Worm (Caenorhabditis elegans): Measurements from ENCODE around the gene nhr-114.

The nhr-114 gene

DNA sequence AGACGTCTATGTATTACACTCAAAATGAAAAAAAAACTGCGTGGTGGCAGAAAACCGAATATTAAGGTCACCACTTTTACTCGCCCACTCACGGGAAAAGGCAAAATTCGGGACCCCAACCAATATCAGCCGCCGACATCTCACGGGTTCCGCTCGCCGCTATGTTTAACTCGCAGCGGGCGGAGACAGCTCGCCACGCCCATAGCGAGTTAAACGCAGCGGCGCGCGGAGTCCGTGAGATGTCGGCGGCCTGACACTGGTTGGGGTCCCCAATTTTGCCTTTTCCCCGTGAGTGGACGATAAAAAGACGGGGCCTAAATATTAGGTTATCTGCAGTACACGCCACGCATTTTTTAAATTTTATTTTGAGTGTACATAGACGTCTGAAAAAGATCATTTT, 4.5 kb upstream of the nhr-114 start:
- TF ChIP-seq ceh-36 (tag; optimal IDR thresholded peaks at IDR 0.05), result no peak
- no peak for TF ChIP-seq scrt-1 (GFP tag; IDR thresholded peaks at IDR 0.05)
- no peak for TF ChIP-seq hmbx-1 (tag; optimal IDR thresholded peaks at IDR 0.05)
- TF ChIP-seq ama-1 (optimal IDR thresholded peaks at IDR 0.05), result no peak
- no peak for TF ChIP-seq B0310.2 (tag; optimal IDR thresholded peaks at IDR 0.05)
- no peak for TF ChIP-seq ets-7 (tag; optimal IDR thresholded peaks at IDR 0.05)
- TF ChIP-seq sea-1 (GFP tag; conservative IDR thresholded peaks at IDR 0.05), result no peak
- TF ChIP-seq tbx-37 (GFP tag; conservative IDR thresholded peaks at IDR 0.05), result no peak
- TF ChIP-seq flt-1 (GFP tag; IDR thresholded peaks at IDR 0.05), result no peak

DNA sequence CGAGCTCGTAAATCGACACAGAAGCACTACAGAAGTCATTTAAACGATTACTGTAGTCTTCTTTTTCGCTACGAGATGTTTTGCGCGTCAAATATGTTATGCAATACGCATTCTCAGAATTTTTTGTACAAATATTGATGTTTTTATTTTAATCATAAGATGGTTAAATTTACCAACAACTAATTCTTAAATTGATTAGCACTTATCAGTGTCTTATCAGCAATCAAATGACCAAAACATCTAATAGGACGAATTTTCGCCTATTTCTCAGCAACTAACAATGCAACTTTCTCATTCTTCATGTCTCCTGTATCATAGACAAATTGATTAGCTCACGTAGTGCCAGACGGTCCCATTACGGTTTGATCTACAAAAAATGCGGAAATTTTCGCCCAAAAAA, 1.1 kb upstream of the nhr-114 start:
- TF ChIP-seq ceh-36 (tag; optimal IDR thresholded peaks at IDR 0.05), result no peak
- TF ChIP-seq aly-1 (tag; optimal IDR thresholded peaks at IDR 0.05), result no peak
- no peak for TF ChIP-seq pes-1 (GFP tag; IDR thresholded peaks at IDR 0.05)
- no peak for TF ChIP-seq hnd-1 (tag; optimal IDR thresholded peaks at IDR 0.05)
- TF ChIP-seq hmbx-1 (tag; optimal IDR thresholded peaks at IDR 0.05), result no peak
- TF ChIP-seq sea-1 (GFP tag; conservative IDR thresholded peaks at IDR 0.05), result no peak
- no peak for TF ChIP-seq F13C5.2 (tag; optimal IDR thresholded peaks at IDR 0.05)
- TF ChIP-seq tbx-11 (GFP tag; IDR thresholded peaks at IDR 0.05), result no peak
- TF ChIP-seq scrt-1 (GFP tag; IDR thresholded peaks at IDR 0.05), result no peak
- TF ChIP-seq flt-1 (GFP tag; IDR thresholded peaks at IDR 0.05), result no peak
- no peak for TF ChIP-seq ceh-13 (GFP tag; optimal IDR thresholded peaks at IDR 0.05)
- TF ChIP-seq ama-1 (optimal IDR thresholded peaks at IDR 0.05), result no peak
- TF ChIP-seq tbx-37 (GFP tag; conservative IDR thresholded peaks at IDR 0.05), result no peak
- no peak for TF ChIP-seq tra-4 (tag; optimal IDR thresholded peaks at IDR 0.05)
- TF ChIP-seq B0310.2 (tag; optimal IDR thresholded peaks at IDR 0.05), result no peak
- no peak for TF ChIP-seq ets-7 (tag; optimal IDR thresholded peaks at IDR 0.05)
- TF ChIP-seq hmg-4 (GFP tag; optimal IDR thresholded peaks at IDR 0.05), result no peak

DNA sequence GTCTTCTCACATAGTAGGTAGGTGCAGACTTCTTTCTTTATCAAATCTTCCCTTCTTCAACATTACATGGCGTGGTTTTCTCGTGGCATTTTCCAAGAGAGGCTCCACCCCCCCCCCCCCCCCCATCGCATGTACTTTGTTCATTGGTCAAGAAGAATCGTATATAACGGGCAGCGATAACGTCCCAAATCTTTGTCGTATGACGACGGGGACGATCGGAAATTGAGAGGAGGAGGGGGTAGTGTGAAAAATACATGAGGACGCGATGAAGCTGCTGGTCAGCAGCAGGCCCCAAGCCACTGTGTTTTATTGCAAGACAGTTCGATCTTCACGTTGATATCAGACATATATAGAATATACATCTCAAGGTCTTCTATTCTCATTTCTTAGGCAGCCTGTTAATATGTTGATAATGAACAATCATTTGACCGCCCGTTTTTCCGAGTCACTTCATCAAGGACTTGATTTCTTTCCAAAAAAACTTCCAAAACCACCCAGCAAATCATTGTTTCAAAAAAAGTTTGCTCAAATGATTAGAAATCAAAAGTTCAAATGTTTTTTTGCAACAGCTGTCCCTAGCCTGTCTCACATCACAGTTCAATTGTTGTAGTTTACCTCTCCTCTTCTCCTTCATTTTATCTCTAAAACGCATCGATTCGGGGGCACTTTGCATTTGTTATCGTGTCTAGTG, 404 bp upstream of the nhr-114 start:
- TF ChIP-seq hmg-4 (GFP tag; optimal IDR thresholded peaks at IDR 0.05), result no peak

DNA sequence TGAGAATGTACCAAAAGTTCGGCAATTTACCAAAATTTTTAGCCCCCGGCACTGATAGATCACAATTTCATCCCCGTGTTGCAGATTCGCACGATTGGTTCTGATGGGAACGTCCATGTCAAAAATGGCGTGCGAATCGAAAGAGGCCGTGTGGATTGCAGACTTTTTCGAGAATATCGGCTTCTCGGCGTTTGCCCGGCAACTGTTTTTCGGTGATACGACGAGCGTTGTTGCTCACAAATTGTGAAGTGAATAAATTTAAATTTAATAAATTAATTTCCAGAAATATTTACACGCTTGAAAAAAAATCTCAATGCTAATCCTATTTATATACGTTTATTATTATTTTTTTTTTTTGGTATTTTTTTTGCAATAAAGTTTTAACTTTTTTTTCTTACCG, 2.6 kb downstream of the nhr-114 start:
- TF ChIP-seq scrt-1 (GFP tag; IDR thresholded peaks at IDR 0.05), result no peak
- no peak for TF ChIP-seq tra-4 (tag; optimal IDR thresholded peaks at IDR 0.05)
- TF ChIP-seq pes-1 (GFP tag; IDR thresholded peaks at IDR 0.05), result no peak
- no peak for TF ChIP-seq B0310.2 (tag; optimal IDR thresholded peaks at IDR 0.05)
- no peak for TF ChIP-seq tbx-37 (GFP tag; conservative IDR thresholded peaks at IDR 0.05)
- no peak for TF ChIP-seq ets-7 (tag; optimal IDR thresholded peaks at IDR 0.05)
- TF ChIP-seq aly-1 (tag; optimal IDR thresholded peaks at IDR 0.05), result no peak

DNA sequence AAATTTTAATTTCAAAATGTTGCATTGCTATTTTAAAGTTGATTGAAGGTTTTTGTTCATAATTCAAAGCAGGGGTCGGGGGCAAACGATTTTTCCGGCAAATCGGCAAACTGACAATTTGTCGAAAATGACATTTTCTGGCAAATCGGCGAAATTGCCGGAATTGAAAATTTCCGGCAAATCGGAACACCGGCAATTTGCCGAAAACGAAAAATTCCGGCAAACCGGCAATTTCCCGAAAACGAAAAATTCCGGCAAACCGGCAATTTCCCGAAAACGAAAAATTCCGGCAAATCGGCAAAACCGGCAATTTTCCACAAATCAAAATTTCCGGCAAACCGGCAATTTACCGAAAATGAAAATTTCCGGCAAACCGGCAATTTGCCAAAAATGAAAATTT, 3.2 kb downstream of the nhr-114 start:
- TF ChIP-seq tbx-11 (GFP tag; IDR thresholded peaks at IDR 0.05) (no peak), sea-1 (GFP tag; conservative IDR thresholded peaks at IDR 0.05) (no peak), tbx-37 (GFP tag; conservative IDR thresholded peaks at IDR 0.05) (no peak), hmg-4 (GFP tag; optimal IDR thresholded peaks at IDR 0.05) (no peak), scrt-1 (GFP tag; IDR thresholded peaks at IDR 0.05) (no peak), flt-1 (GFP tag; IDR thresholded peaks at IDR 0.05) (no peak), ceh-36 (tag; optimal IDR thresholded peaks at IDR 0.05) (no peak)

DNA sequence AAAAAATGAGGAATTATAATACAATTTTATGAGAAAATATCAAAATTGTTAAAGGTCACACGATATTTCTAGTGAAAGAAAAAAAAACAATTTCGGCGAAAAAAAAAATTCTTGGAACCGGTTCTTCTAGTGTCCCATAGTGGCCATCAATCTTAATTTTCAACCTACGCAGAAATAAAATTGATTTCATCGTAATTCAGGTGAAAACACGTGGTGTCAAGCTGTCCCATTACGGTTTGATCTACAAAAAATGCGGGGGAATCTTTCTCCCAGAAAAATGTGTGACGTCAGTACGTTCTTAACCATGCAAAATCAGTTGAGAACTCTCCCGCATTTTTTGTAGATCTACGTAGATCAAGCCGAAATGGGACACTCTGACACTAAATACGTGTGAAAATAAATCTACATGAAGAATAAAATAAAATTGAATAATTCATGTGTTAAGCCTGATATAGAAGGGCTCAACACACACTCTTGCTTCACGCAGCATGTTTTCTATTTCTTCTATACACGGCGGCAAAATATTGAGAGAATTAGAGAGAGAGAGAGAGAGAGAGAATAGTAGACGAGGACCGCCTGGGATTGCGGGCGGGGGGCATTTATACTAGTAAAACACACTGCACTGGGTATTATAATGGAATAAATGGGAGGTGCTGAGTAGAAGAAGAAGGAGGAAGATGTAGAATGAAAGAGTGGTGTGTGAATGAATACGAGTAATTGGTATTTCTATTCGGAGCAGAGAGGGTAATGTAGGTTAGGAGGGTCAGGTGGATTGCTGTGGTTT, 5.9 kb downstream of the nhr-114 start:
- TF ChIP-seq tbx-37 (GFP tag; conservative IDR thresholded peaks at IDR 0.05) (no peak), ceh-13 (GFP tag; optimal IDR thresholded peaks at IDR 0.05) (no peak), aly-1 (tag; optimal IDR thresholded peaks at IDR 0.05) (no peak), ets-7 (tag; optimal IDR thresholded peaks at IDR 0.05) (no peak), tra-4 (tag; optimal IDR thresholded peaks at IDR 0.05) (no peak), hmbx-1 (tag; optimal IDR thresholded peaks at IDR 0.05) (no peak), hnd-1 (tag; optimal IDR thresholded peaks at IDR 0.05) (no peak), hmg-4 (GFP tag; optimal IDR thresholded peaks at IDR 0.05) (no peak), ama-1 (optimal IDR thresholded peaks at IDR 0.05) (no peak), pes-1 (GFP tag; IDR thresholded peaks at IDR 0.05) (no peak), sea-1 (GFP tag; conservative IDR thresholded peaks at IDR 0.05) (no peak), scrt-1 (GFP tag; IDR thresholded peaks at IDR 0.05) (no peak), F13C5.2 (tag; optimal IDR thresholded peaks at IDR 0.05) (no peak), ceh-36 (tag; optimal IDR thresholded peaks at IDR 0.05) (no peak), B0310.2 (tag; optimal IDR thresholded peaks at IDR 0.05) (no peak), tbx-11 (GFP tag; IDR thresholded peaks at IDR 0.05) (no peak), flt-1 (GFP tag; IDR thresholded peaks at IDR 0.05) (no peak)

DNA sequence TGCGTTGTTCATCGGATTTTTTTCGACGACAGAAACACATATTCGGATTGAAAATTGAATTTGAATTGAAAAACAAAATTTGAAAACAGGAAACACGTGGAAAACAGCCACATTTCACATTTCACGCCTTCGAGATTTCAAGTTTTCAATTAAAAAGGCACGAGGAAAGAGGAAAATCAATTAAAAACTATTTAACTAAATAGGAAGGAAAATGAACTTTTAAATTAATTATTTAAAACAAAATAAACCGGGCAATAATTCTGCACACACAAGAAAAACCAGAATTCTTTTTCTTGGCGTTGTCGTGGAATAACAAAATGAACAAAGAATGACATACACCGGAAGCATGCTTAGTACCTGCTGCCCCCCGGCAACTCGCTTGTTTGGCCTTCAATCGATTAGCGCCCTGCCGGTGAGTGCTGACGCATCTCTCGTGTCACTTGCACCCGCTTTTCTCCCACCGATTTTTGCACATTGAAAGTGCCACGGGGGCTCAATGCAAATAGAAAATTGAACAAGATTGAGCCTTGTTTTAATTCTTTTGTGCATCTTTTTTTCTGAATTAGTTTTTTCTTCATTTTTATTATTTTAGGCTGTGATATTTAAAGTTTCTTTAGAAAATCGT, 7.7 kb downstream of the nhr-114 start, which contains the start of gene Y45G5AM.9:
Gene Y45G5AM.9, minus strand, starts transcription at position 51 of the 625 bp plus-strand sequence.
- no peak for TF ChIP-seq sea-1 (GFP tag; conservative IDR thresholded peaks at IDR 0.05)
- peak; percentile 0 for TF ChIP-seq ceh-36 (tag; optimal IDR thresholded peaks at IDR 0.05)
- TF ChIP-seq scrt-1 (GFP tag; IDR thresholded peaks at IDR 0.05), result no peak
- TF ChIP-seq ama-1 (optimal IDR thresholded peaks at IDR 0.05), result no peak
- TF ChIP-seq ceh-13 (GFP tag; optimal IDR thresholded peaks at IDR 0.05), result peak; percentile 11
- no peak for TF ChIP-seq tbx-11 (GFP tag; IDR thresholded peaks at IDR 0.05)
- peak; percentile 11 for TF ChIP-seq hnd-1 (tag; optimal IDR thresholded peaks at IDR 0.05)
- no peak for TF ChIP-seq B0310.2 (tag; optimal IDR thresholded peaks at IDR 0.05)
- no peak for TF ChIP-seq tra-4 (tag; optimal IDR thresholded peaks at IDR 0.05)
- TF ChIP-seq hmg-4 (GFP tag; optimal IDR thresholded peaks at IDR 0.05), result peak; percentile 79
- peak; percentile 73 for TF ChIP-seq pes-1 (GFP tag; IDR thresholded peaks at IDR 0.05)
- no peak for TF ChIP-seq aly-1 (tag; optimal IDR thresholded peaks at IDR 0.05)
- TF ChIP-seq tbx-37 (GFP tag; conservative IDR thresholded peaks at IDR 0.05), result 0 out of 2 replicates have a peak, but pooled peaks have one; percentile 20
- peak; percentile 59 for TF ChIP-seq ets-7 (tag; optimal IDR thresholded peaks at IDR 0.05)
- peak; percentile 56; the same call in 1 of the 2 replicates for TF ChIP-seq flt-1 (GFP tag; IDR thresholded peaks at IDR 0.05)
- no peak for TF ChIP-seq hmbx-1 (tag; optimal IDR thresholded peaks at IDR 0.05)
- TF ChIP-seq F13C5.2 (tag; optimal IDR thresholded peaks at IDR 0.05), result peak; percentile 65
